Fruit fly (Drosophila melanogaster) whole organism, embryonic: ENCODE measurements around the gene p38b.

Experiments used
- Adf1 ChIP-seq: fragments of 200-800 bp; sonication (Bioruptor generic); IDR thresholded peaks from 2 replicates; pipeline ENCODE4 v1.3.6; 2022; ENCODE audit warnings: missing biosample characterization, missing genetic modification characterization
- CG10321 ChIP-seq: fragments of 200-800 bp; sonication (Bioruptor generic); IDR thresholded peaks from 2 replicates; pipeline ENCODE4 v1.3.6; 2022; ENCODE audit warnings: missing biosample characterization, missing genetic modification characterization
- CG11560 ChIP-seq: fragments of 200-800 bp; sonication (Bioruptor generic); IDR thresholded peaks from 3 replicates; pipeline ENCODE4 v1.3.6; 2022; ENCODE audit warnings: missing biosample characterization, missing genetic modification characterization
- CG13424 ChIP-seq: fragments of 200-800 bp; sonication (Bioruptor generic); optimal IDR thresholded peaks from 2 replicates; lab custom pipeline; 2019; ENCODE audit warnings: missing biosample characterization, mild to moderate bottlenecking, missing genetic modification characterization, moderate library complexity
- CG13894 ChIP-seq: fragments of 200-800 bp; sonication (Bioruptor generic); optimal IDR thresholded peaks from 3 replicates; lab custom pipeline; 2018; ENCODE audit warnings: missing biosample characterization, mild to moderate bottlenecking, missing genetic modification characterization, moderate library complexity
- CG14050 ChIP-seq: fragments of 200-800 bp; sonication (Bioruptor generic); IDR thresholded peaks from 3 replicates; pipeline ENCODE4 v1.3.6; 2022; ENCODE audit warnings: missing biosample characterization, missing genetic modification characterization
- CG14441 ChIP-seq: fragments of 200-800 bp; sonication (Bioruptor generic); IDR thresholded peaks from 2 replicates; pipeline ENCODE4 v1.3.6; 2022; ENCODE audit warnings: missing biosample characterization, missing genetic modification characterization
- CG14965 ChIP-seq: fragments of 200-800 bp; sonication (Bioruptor generic); optimal IDR thresholded peaks from 2 replicates; lab custom pipeline; 2016; ENCODE audit warnings: missing biosample characterization, missing genetic modification characterization, borderline replicate concordance
- CG15696 ChIP-seq: fragments of 200-800 bp; sonication (Bioruptor generic); optimal IDR thresholded peaks from 2 replicates; lab custom pipeline; 2019; ENCODE audit warnings: missing biosample characterization, mild to moderate bottlenecking, missing genetic modification characterization, moderate library complexity
- CG17359 ChIP-seq: fragments of 200-800 bp; sonication (Bioruptor generic); optimal IDR thresholded peaks from 3 replicates; lab custom pipeline; 2018; ENCODE audit warnings: missing biosample characterization, mild to moderate bottlenecking, missing genetic modification characterization, moderate library complexity
- CG17802 ChIP-seq: fragments of 200-800 bp; sonication (Bioruptor generic); optimal IDR thresholded peaks from 2 replicates; lab custom pipeline; 2018; ENCODE audit warnings: missing biosample characterization, mild to moderate bottlenecking, missing genetic modification characterization, moderate library complexity
- CG17829 ChIP-seq: fragments of 200-800 bp; optimal IDR thresholded peaks from 2 replicates; lab custom pipeline; 2019; ENCODE audit warnings: missing biosample characterization, mild to moderate bottlenecking, missing genetic modification characterization, moderate library complexity
- CG17912 ChIP-seq: fragments of 200-800 bp; sonication (Bioruptor generic); optimal IDR thresholded peaks from 2 replicates; lab custom pipeline; 2018; ENCODE audit warnings: missing biosample characterization, mild to moderate bottlenecking, missing genetic modification characterization
- CG18619 ChIP-seq: fragments of 200-800 bp; sonication (Bioruptor generic); optimal IDR thresholded peaks from 3 replicates; lab custom pipeline; 2017; ENCODE audit warnings: missing biosample characterization, mild to moderate bottlenecking, missing genetic modification characterization
- CG2202 ChIP-seq: fragments of 200-800 bp; sonication (Bioruptor generic); optimal IDR thresholded peaks from 2 replicates; lab custom pipeline; 2018; ENCODE audit warnings: missing biosample characterization, mild to moderate bottlenecking, missing genetic modification characterization
- CG30020 ChIP-seq: fragments of 200-800 bp; optimal IDR thresholded peaks from 2 replicates; lab custom pipeline; 2019; ENCODE audit warnings: missing biosample characterization, mild to moderate bottlenecking, missing genetic modification characterization, moderate library complexity
- CG4282 ChIP-seq: fragments of 200-800 bp; sonication (Bioruptor generic); optimal IDR thresholded peaks from 2 replicates; lab custom pipeline; 2016; ENCODE audit warnings: missing biosample characterization, missing genetic modification characterization
- CG6689 ChIP-seq: fragments of 200-800 bp; sonication (Bioruptor generic); IDR thresholded peaks from 2 replicates; pipeline ENCODE4 v1.3.6; 2022; ENCODE audit warnings: missing biosample characterization, missing genetic modification characterization
- CG6813 ChIP-seq: fragments of 200-800 bp; sonication (Bioruptor generic); optimal IDR thresholded peaks from 2 replicates; lab custom pipeline; 2017; ENCODE audit warnings: missing biosample characterization, missing genetic modification characterization, mild to moderate bottlenecking, moderate library complexity, missing genetic modification reagents
- CG7271 ChIP-seq: fragments of 200-800 bp; sonication (Bioruptor generic); optimal IDR thresholded peaks from 2 replicates; lab custom pipeline; 2018; ENCODE audit warnings: missing biosample characterization, mild to moderate bottlenecking, missing genetic modification characterization, moderate library complexity
- CG7745 ChIP-seq: fragments of 200-800 bp; sonication (Bioruptor generic); optimal IDR thresholded peaks from 2 replicates; lab custom pipeline; 2018; ENCODE audit warnings: missing biosample characterization, mild to moderate bottlenecking, missing genetic modification characterization, moderate library complexity
- CG8478 ChIP-seq: fragments of >200 bp; optimal IDR thresholded peaks from 2 replicates; lab custom pipeline; 2018
- CG9215 ChIP-seq: fragments of 200-800 bp; sonication (Bioruptor generic); IDR thresholded peaks from 2 replicates; pipeline ENCODE4 v1.3.6; 2022; ENCODE audit warnings: missing biosample characterization, missing genetic modification characterization
- CkIIα-i1 ChIP-seq: fragments of 200-800 bp; sonication (Bioruptor generic); IDR thresholded peaks from 2 replicates; pipeline ENCODE4 v1.3.6; 2022; ENCODE audit warnings: missing biosample characterization, missing genetic modification characterization
- D ChIP-seq, 2 experiments: fragments of 200-800 bp in 1 of 2; fragments of >200 bp in 1 of 2; sonication (Bioruptor generic) in 1 of 2; optimal IDR thresholded peaks; 2 replicates in 1 of 2; 3 replicates in 1 of 2; lab custom pipeline; 2017; ENCODE audit warnings: mild to moderate bottlenecking in 1 of 2, missing biosample characterization in 1 of 2, missing genetic modification characterization in 1 of 2, missing genetic modification reagents in 1 of 2
- Dek ChIP-seq: fragments of 200-800 bp; sonication (Bioruptor generic); optimal IDR thresholded peaks from 3 replicates; lab custom pipeline; 2019; ENCODE audit warnings: missing biosample characterization, mild to moderate bottlenecking, missing genetic modification characterization, moderate library complexity
- Dip3 ChIP-seq: fragments of 200-800 bp; sonication (Bioruptor generic); optimal IDR thresholded peaks from 3 replicates; lab custom pipeline; 2016; ENCODE audit warnings: missing biosample characterization, missing genetic modification characterization
- Dp ChIP-seq: fragments of 200-800 bp; sonication (Bioruptor generic); optimal IDR thresholded peaks from 2 replicates; lab custom pipeline; 2018; ENCODE audit warnings: missing biosample characterization, mild to moderate bottlenecking, missing genetic modification characterization, moderate library complexity
- E2f2 ChIP-seq: fragments of 200-800 bp; sonication (Bioruptor generic); IDR thresholded peaks from 2 replicates; pipeline ENCODE4 v1.3.6; 2022; ENCODE audit warnings: missing biosample characterization, missing genetic modification characterization
- Fer1 ChIP-seq: fragments of 200-800 bp; sonication (Bioruptor generic); optimal IDR thresholded peaks from 2 replicates; lab custom pipeline; 2017; ENCODE audit warnings: missing biosample characterization, mild to moderate bottlenecking, missing genetic modification characterization
- Fer2 ChIP-seq: fragments of 200-800 bp; sonication (Bioruptor generic); optimal IDR thresholded peaks from 2 replicates; lab custom pipeline; 2018; ENCODE audit warnings: missing biosample characterization, mild to moderate bottlenecking, missing genetic modification characterization, moderate library complexity
- Gsc ChIP-seq: fragments of 200-800 bp; sonication (Bioruptor generic); IDR thresholded peaks from 2 replicates; pipeline ENCODE4 v1.3.6; 2022; ENCODE audit warnings: missing biosample characterization, missing genetic modification characterization
- Lim3 ChIP-seq: fragments of 200-800 bp; sonication (Bioruptor generic); IDR thresholded peaks from 2 replicates; pipeline ENCODE4 v1.3.6; 2022; ENCODE audit warnings: missing biosample characterization, missing genetic modification characterization
- Lpt ChIP-seq: fragments of >200 bp; optimal IDR thresholded peaks from 2 replicates; lab custom pipeline; 2018; ENCODE audit warnings: missing biosample characterization, missing genetic modification characterization
- NC2α ChIP-seq: fragments of 200-800 bp; sonication (Bioruptor generic); optimal IDR thresholded peaks from 2 replicates; lab custom pipeline; 2016; ENCODE audit warnings: missing biosample characterization, missing genetic modification characterization
- Rx ChIP-seq: fragments of 200-800 bp; sonication (Bioruptor generic); IDR thresholded peaks from 2 replicates; pipeline ENCODE4 v1.3.6; 2022; ENCODE audit warnings: missing biosample characterization, missing genetic modification characterization
- ase ChIP-seq: fragments of 200-800 bp; sonication (Bioruptor generic); IDR thresholded peaks from 3 replicates; pipeline ENCODE4 v1.3.6; 2022; ENCODE audit warnings: missing biosample characterization, missing genetic modification characterization
- br ChIP-seq: fragments of >200 bp; optimal IDR thresholded peaks from 2 replicates; lab custom pipeline; 2017
- cad ChIP-seq: fragments of >200 bp; optimal IDR thresholded peaks from 2 replicates; lab custom pipeline; 2017; ENCODE audit warnings: missing biosample characterization, missing genetic modification characterization
- chm ChIP-seq: fragments of 200-800 bp; sonication (Bioruptor generic); IDR thresholded peaks from 2 replicates; pipeline ENCODE4 v1.3.6; 2022; ENCODE audit warnings: missing biosample characterization, missing genetic modification characterization
- ci ChIP-seq: fragments of 200-800 bp; sonication (Bioruptor generic); IDR thresholded peaks from 3 replicates; pipeline ENCODE4 v1.3.6; 2022; ENCODE audit warnings: missing biosample characterization, missing genetic modification characterization
- corto ChIP-seq: fragments of 200-800 bp; sonication (Bioruptor generic); optimal IDR thresholded peaks from 2 replicates; lab custom pipeline; 2016; ENCODE audit warnings: missing biosample characterization, mild to moderate bottlenecking, missing genetic modification characterization, moderate library complexity
- da ChIP-seq: fragments of 200-800 bp; sonication (Bioruptor generic); optimal IDR thresholded peaks from 2 replicates; lab custom pipeline; 2016; ENCODE audit warnings: missing biosample characterization, missing genetic modification characterization
- emc ChIP-seq: fragments of 200-800 bp; sonication (Bioruptor generic); optimal IDR thresholded peaks from 2 replicates; lab custom pipeline; 2016; ENCODE audit warnings: missing biosample characterization, missing genetic modification characterization
- ftz-f1 ChIP-seq: fragments of 200-800 bp; sonication (Bioruptor generic); optimal IDR thresholded peaks from 2 replicates; lab custom pipeline; 2016; ENCODE audit warnings: missing biosample characterization, missing genetic modification characterization
- ham ChIP-seq: fragments of 200-800 bp; sonication (Bioruptor generic); IDR thresholded peaks from 2 replicates; pipeline ENCODE4 v1.3.6; 2022; ENCODE audit warnings: missing biosample characterization, missing genetic modification characterization
- lab ChIP-seq: fragments of 200-800 bp; sonication (Bioruptor generic); optimal IDR thresholded peaks from 3 replicates; lab custom pipeline; 2017; ENCODE audit warnings: missing biosample characterization, missing genetic modification characterization, mild to moderate bottlenecking, moderate library complexity, missing genetic modification reagents
- shn ChIP-seq: fragments of 200-800 bp; sonication (Bioruptor generic); optimal IDR thresholded peaks from 3 replicates; lab custom pipeline; 2016; ENCODE audit warnings: missing biosample characterization, missing genetic modification characterization
- sqz ChIP-seq: fragments of 200-800 bp; sonication (Bioruptor generic); optimal IDR thresholded peaks from 3 replicates; lab custom pipeline; 2018; ENCODE audit warnings: missing biosample characterization, mild to moderate bottlenecking, missing genetic modification characterization
- trem ChIP-seq: fragments of 200-800 bp; optimal IDR thresholded peaks from 3 replicates; lab custom pipeline; 2019; ENCODE audit warnings: missing biosample characterization, mild to moderate bottlenecking, missing genetic modification characterization, moderate library complexity
- trh ChIP-seq: fragments of 200-800 bp; sonication (Bioruptor generic); optimal IDR thresholded peaks from 2 replicates; lab custom pipeline; 2016; ENCODE audit warnings: missing biosample characterization, missing genetic modification characterization
- vfl ChIP-seq: fragments of 200-800 bp; sonication (Bioruptor generic); optimal IDR thresholded peaks from 2 replicates; lab custom pipeline; 2016; ENCODE audit warnings: missing biosample characterization, missing genetic modification characterization
- yki ChIP-seq: fragments of >200 bp; optimal IDR thresholded peaks from 3 replicates; lab custom pipeline; 2018

The p38b gene

dm6 chr2L:13778648-13779047 is 1.8 kb upstream of the p38b start (continued):
- TF ChIP-seq trh (GFP tag; lab: Kevin White, UChicago) (no peak), CG15696 (tag; lab: Kevin White, UChicago) (no peak), chm (GFP tag; lab: Robert Waterston, UW) (no peak), Lim3 (GFP tag; lab: Robert Waterston, UW) (no peak), CkIIα-i1 (GFP tag; lab: Robert Waterston, UW) (no peak), CG4282 (no peak), CG11560 (tag; lab: Robert Waterston, UW) (peak; percentile 54; the same call in 2 of the 3 replicates), vfl (GFP tag; lab: Kevin White, UChicago) (no peak), Gsc (GFP tag; lab: Robert Waterston, UW) (no peak), shn (GFP tag; lab: Kevin White, UChicago) (no peak), Rx (GFP tag; lab: Robert Waterston, UW) (0 out of 2 replicates have a peak, but pooled peaks have one; percentile 13), CG14965 (GFP tag; lab: Kevin White, UChicago) (no peak), CG17802 (no peak), emc (GFP tag; lab: Kevin White, UChicago) (no peak), Dp (GFP tag; lab: Kevin White, UChicago) (no peak), CG18619 (GFP tag; lab: Kevin White, UChicago) (peak; percentile 19), CG14441 (GFP tag; lab: Robert Waterston, UW) (peak; percentile 20; the same call in 1 of the 2 replicates), CG2202 (no peak), CG13894 (tag; lab: Kevin White, UChicago) (no peak), CG17912 (GFP tag; lab: Kevin White, UChicago) (no peak), Lpt (GFP tag; lab: Kevin White, UChicago) (no peak), E2f2 (peak; percentile 38; the same call in 1 of the 2 replicates), CG6813 (no peak), CG14050 (no peak; the same call in 2 of the 3 replicates), ase (no peak), CG13424 (tag; lab: Kevin White, UChicago) (peak; percentile 66), cad (no peak), CG9215 (no peak), CG17829 (peak; percentile 35), Dek (tag; lab: Kevin White, UChicago) (peak; percentile 54), yki (no peak), Adf1 (no peak), sqz (no peak), ci (GFP tag; lab: Robert Waterston, UW) (peak; percentile 57; the same call in 1 of the 3 replicates), CG7271 (tag; lab: Kevin White, UChicago) (no peak), lab (GFP tag; lab: Kevin White, UChicago) (peak; percentile 50), Fer2 (tag; lab: Kevin White, UChicago) (no peak), trem (tag; lab: Kevin White, UChicago) (no peak), CG30020 (no peak), corto (GFP tag; lab: Kevin White, UChicago) (no peak), br (no peak), D (optimal IDR thresholded peaks at IDR 0.05; lab: Kevin White, UChicago) (no peak), D (GFP tag; optimal IDR thresholded peaks at IDR 0.05; lab: Kevin White, UChicago) (peak; percentile 1), CG6689 (0 out of 2 replicates have a peak, but pooled peaks have one; percentile 26), da (GFP tag; lab: Kevin White, UChicago) (peak; percentile 38), ftz-f1 (GFP tag; lab: Kevin White, UChicago) (no peak), Dip3 (GFP tag; lab: Kevin White, UChicago) (no peak), CG10321 (GFP tag; lab: Robert Waterston, UW) (no peak), NC2α (GFP tag; lab: Kevin White, UChicago) (no peak), ham (GFP tag; lab: Robert Waterston, UW) (no peak), Fer1 (peak; percentile 11), CG17359 (tag; lab: Kevin White, UChicago) (peak; percentile 61), CG7745 (tag; lab: Kevin White, UChicago) (no peak), CG8478 (lab: Kevin White, UChicago) (no peak)
